Fruit fly (Drosophila melanogaster) whole organism: ENCODE results near the gene Nrg.

ENCODE experiments used
- CG8478 ChIP-seq: fragments of >200 bp; optimal IDR thresholded peaks from 2 replicates; lab custom pipeline; 2018; ENCODE audit warnings: inconsistent platforms
- Dll ChIP-seq: fragments of >200 bp; optimal IDR thresholded peaks from 2 replicates; lab custom pipeline; 2017
- EcR ChIP-seq, 2 experiments: fragments of >200 bp; optimal IDR thresholded peaks; 2 replicates each; lab custom pipeline; 2017; ENCODE audit warnings: missing biosample characterization in 2 of 2, missing genetic modification characterization in 2 of 2, missing genetic modification reagents in 2 of 2
- pan ChIP-seq: fragments of >200 bp; optimal IDR thresholded peaks from 2 replicates; lab custom pipeline; 2017
- psq ChIP-seq: fragments of >200 bp; optimal IDR thresholded peaks from 2 replicates; lab custom pipeline; 2017
- usp ChIP-seq: fragments of >200 bp; optimal IDR thresholded peaks from 2 replicates; lab custom pipeline; 2017; ENCODE audit warnings: missing biosample characterization, missing genetic modification characterization, mixed read lengths

The Nrg gene

dm6 chrX:8505023-8505604, 12.1 kb upstream of the Nrg start:
- no peak for TF ChIP-seq Dll (lab: Kevin White, UChicago)
- TF ChIP-seq pan (lab: Kevin White, UChicago): no peak
- no peak for TF ChIP-seq usp (GFP tag; lab: Kevin White, UChicago)
- no peak for TF ChIP-seq EcR (GFP tag; optimal IDR thresholded peaks at IDR 0.05; lab: Kevin White, UChicago)
- TF ChIP-seq psq: no peak
- TF ChIP-seq CG8478 (lab: Kevin White, UChicago): no peak

dm6 chrX:8510731-8511130, 6.4 kb upstream of the Nrg start:
- TF ChIP-seq EcR (GFP tag; optimal IDR thresholded peaks at IDR 0.05; lab: Kevin White, UChicago) (no peak), usp (GFP tag; lab: Kevin White, UChicago) (no peak), Dll (lab: Kevin White, UChicago) (no peak), pan (lab: Kevin White, UChicago) (no peak), psq (no peak), CG8478 (lab: Kevin White, UChicago) (no peak)

- TF ChIP-seq CG8478 (lab: Kevin White, UChicago): no peak
- TF ChIP-seq psq: no peak
- no peak for TF ChIP-seq Dll (lab: Kevin White, UChicago)
- TF ChIP-seq pan (lab: Kevin White, UChicago): no peak
- no peak for TF ChIP-seq usp (GFP tag; lab: Kevin White, UChicago)
Observed at dm6 chrX:8512251-8512650, 4.9 kb upstream of the Nrg start.

dm6 chrX:8518025-8518661, 970 bp downstream of the Nrg start:
- TF ChIP-seq EcR (GFP tag; optimal IDR thresholded peaks at IDR 0.05; lab: Kevin White, UChicago) (no peak), psq (no peak), pan (lab: Kevin White, UChicago) (no peak), CG8478 (lab: Kevin White, UChicago) (no peak), Dll (lab: Kevin White, UChicago) (no peak), usp (GFP tag; lab: Kevin White, UChicago) (no peak)

dm6 chrX:8520517-8520916, 3.3 kb downstream of the Nrg start:
- TF ChIP-seq Dll (lab: Kevin White, UChicago) (no peak), pan (lab: Kevin White, UChicago) (no peak), psq (no peak), usp (GFP tag; lab: Kevin White, UChicago) (no peak), EcR (GFP tag; optimal IDR thresholded peaks at IDR 0.05; lab: Kevin White, UChicago) (no peak), CG8478 (lab: Kevin White, UChicago) (no peak)

- no peak for TF ChIP-seq EcR (GFP tag; optimal IDR thresholded peaks at IDR 0.05; lab: Kevin White, UChicago)
- no peak for TF ChIP-seq usp (GFP tag; lab: Kevin White, UChicago)
- no peak for TF ChIP-seq CG8478 (lab: Kevin White, UChicago)
- no peak for TF ChIP-seq psq
- no peak for TF ChIP-seq Dll (lab: Kevin White, UChicago)
- no peak for TF ChIP-seq pan (lab: Kevin White, UChicago)
Observed at dm6 chrX:8521492-8521891, 4.3 kb downstream of the Nrg start.

dm6 chrX:8522504-8522903, 5.3 kb downstream of the Nrg start:
- TF ChIP-seq pan (lab: Kevin White, UChicago): no peak
- no peak for TF ChIP-seq psq
- no peak for TF ChIP-seq Dll (lab: Kevin White, UChicago)
- no peak for TF ChIP-seq usp (GFP tag; lab: Kevin White, UChicago)
- TF ChIP-seq EcR (GFP tag; optimal IDR thresholded peaks at IDR 0.05; lab: Kevin White, UChicago): no peak
- TF ChIP-seq CG8478 (lab: Kevin White, UChicago): no peak

- no peak for TF ChIP-seq usp (GFP tag; lab: Kevin White, UChicago)
- TF ChIP-seq psq: no peak
- no peak for TF ChIP-seq CG8478 (lab: Kevin White, UChicago)
- TF ChIP-seq Dll (lab: Kevin White, UChicago): no peak
- TF ChIP-seq EcR (GFP tag; optimal IDR thresholded peaks at IDR 0.05; lab: Kevin White, UChicago): no peak
- no peak for TF ChIP-seq pan (lab: Kevin White, UChicago)
Observed at dm6 chrX:8523572-8524155, 6.5 kb downstream of the Nrg start.

dm6 chrX:8529598-8529997, 12.4 kb downstream of the Nrg start, which contains the start of gene PIP82:
TSS of gene PIP82 (minus strand) at chrX:8529698.
- TF ChIP-seq psq (no peak), usp (GFP tag; lab: Kevin White, UChicago) (no peak), CG8478 (lab: Kevin White, UChicago) (no peak), Dll (lab: Kevin White, UChicago) (no peak), EcR (GFP tag; optimal IDR thresholded peaks at IDR 0.05; lab: Kevin White, UChicago) (no peak), pan (lab: Kevin White, UChicago) (no peak)

dm6 chrX:8531775-8532174, 14.6 kb downstream of the Nrg start:
- TF ChIP-seq psq: no peak
- TF ChIP-seq EcR (GFP tag; optimal IDR thresholded peaks at IDR 0.05; lab: Kevin White, UChicago): no peak
- TF ChIP-seq usp (GFP tag; lab: Kevin White, UChicago): no peak
- no peak for TF ChIP-seq CG8478 (lab: Kevin White, UChicago)
- no peak for TF ChIP-seq pan (lab: Kevin White, UChicago)
- TF ChIP-seq Dll (lab: Kevin White, UChicago): no peak

dm6 chrX:8533589-8534320, 16.6 kb downstream of the Nrg start:
- TF ChIP-seq pan (lab: Kevin White, UChicago) (no peak), CG8478 (lab: Kevin White, UChicago) (no peak), psq (no peak), EcR (GFP tag; optimal IDR thresholded peaks at IDR 0.05; lab: Kevin White, UChicago) (no peak)
